Fruit fly (Drosophila melanogaster) whole organism, pupa: ENCODE data around the gene Blimp-1.

Experiments
- CG10348 ChIP-seq: fragments of 200-800 bp; sonication (Bioruptor generic); IDR thresholded peaks from 2 replicates; pipeline ENCODE4 v1.3.6; 2022; ENCODE audit warnings: missing biosample characterization, missing genetic modification characterization
- CG34367 ChIP-seq: fragments of 200-800 bp; sonication (Bioruptor generic); optimal IDR thresholded peaks from 2 replicates; lab custom pipeline; 2018; ENCODE audit warnings: missing biosample characterization, mild to moderate bottlenecking, missing genetic modification characterization
- CG8301 ChIP-seq: fragments of 200-800 bp; sonication (Bioruptor generic); optimal IDR thresholded peaks from 2 replicates; lab custom pipeline; 2018; ENCODE audit warnings: missing biosample characterization, mild to moderate bottlenecking, missing genetic modification characterization
- CG9948 ChIP-seq: fragments of 200-800 bp; sonication (Bioruptor generic); optimal IDR thresholded peaks from 2 replicates; lab custom pipeline; 2018; ENCODE audit warnings: missing biosample characterization, mild to moderate bottlenecking, missing genetic modification characterization, moderate library complexity
- Ets98B ChIP-seq: fragments of 200-800 bp; sonication (Bioruptor generic); IDR thresholded peaks from 2 replicates; pipeline ENCODE4 v1.3.6; 2022; ENCODE audit warnings: missing biosample characterization, missing genetic modification characterization
- fd96Ca ChIP-seq: fragments of 200-800 bp; sonication (Bioruptor generic); IDR thresholded peaks from 3 replicates; pipeline ENCODE4 v1.3.6; 2022; ENCODE audit warnings: missing biosample characterization, missing genetic modification characterization
- gl ChIP-seq: fragments of 200-800 bp; sonication (Bioruptor generic); optimal IDR thresholded peaks from 2 replicates; lab custom pipeline; 2018; ENCODE audit warnings: missing biosample characterization, mild to moderate bottlenecking, missing genetic modification characterization

DNA sequence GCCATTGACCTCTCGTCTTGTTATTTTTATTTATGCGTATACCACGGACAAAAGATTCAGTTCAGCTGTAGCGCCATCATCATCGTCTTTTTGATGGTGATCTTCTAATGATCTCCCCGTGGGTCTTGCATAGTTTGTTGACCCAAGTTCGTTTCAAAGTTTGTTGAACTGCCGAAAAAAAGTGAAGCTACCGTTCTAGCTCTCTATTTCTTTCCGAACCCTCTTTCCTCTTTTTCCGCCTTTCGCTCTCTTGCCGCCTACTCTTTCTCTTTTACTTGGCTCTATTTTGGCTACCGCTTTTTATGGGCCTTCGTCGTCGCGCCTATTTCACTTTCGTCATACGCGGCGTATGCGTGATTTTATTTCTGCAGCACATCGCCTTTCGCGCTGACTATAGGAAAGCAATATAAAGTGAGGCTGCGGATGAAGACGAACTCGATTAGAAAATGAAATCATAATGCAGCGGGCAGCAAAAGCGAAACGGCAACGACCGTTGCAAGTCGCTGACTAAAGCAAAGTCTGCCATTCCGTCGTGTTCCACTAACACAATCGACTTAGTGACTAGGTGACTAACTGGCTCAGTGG, 21.9 kb upstream of the Blimp-1 start:
- TF ChIP-seq Ets98B (GFP tag; lab: Robert Waterston, UW) (no peak), CG34367 (tag; lab: Kevin White, UChicago) (no peak), CG8301 (no peak), CG10348 (GFP tag; lab: Robert Waterston, UW) (no peak), gl (tag; lab: Kevin White, UChicago) (no peak), CG9948 (tag; lab: Kevin White, UChicago) (no peak), fd96Ca (GFP tag; lab: Robert Waterston, UW) (no peak)
